Fruit fly (Drosophila melanogaster) whole organism, adult: ENCODE data around the gene CG11686.

Source experiments
- CG12768 ChIP-seq: fragments of 200-800 bp; sonication (Bioruptor generic); optimal IDR thresholded peaks from 2 replicates; lab custom pipeline; 2017; ENCODE audit warnings: missing biosample characterization, missing genetic modification characterization, mild to moderate bottlenecking, moderate library complexity, missing genetic modification reagents
- CG33017 ChIP-seq: fragments of 200-800 bp; sonication (Bioruptor generic); optimal IDR thresholded peaks from 2 replicates; lab custom pipeline; 2018; ENCODE audit warnings: missing biosample characterization, mild to moderate bottlenecking, missing genetic modification characterization, moderate library complexity
- CG7101 ChIP-seq: fragments of 200-800 bp; sonication (Bioruptor generic); optimal IDR thresholded peaks from 2 replicates; lab custom pipeline; 2018; ENCODE audit warnings: missing biosample characterization, mild to moderate bottlenecking, missing genetic modification characterization, moderate library complexity
- Clk ChIP-seq: fragments of 200-800 bp; sonication (Bioruptor generic); optimal IDR thresholded peaks from 2 replicates; lab custom pipeline; 2017; ENCODE audit warnings: missing biosample characterization, missing genetic modification characterization
- Mnt ChIP-seq: fragments of 200-800 bp; sonication (Bioruptor generic); optimal IDR thresholded peaks from 2 replicates; lab custom pipeline; 2016; ENCODE audit warnings: missing biosample characterization, mild to moderate bottlenecking, missing genetic modification characterization
- cnc ChIP-seq, 2 experiments: fragments of >200 bp; optimal IDR thresholded peaks; 2 replicates each; lab custom pipeline; 2017
- kay ChIP-seq: fragments of 200-800 bp; sonication (Bioruptor generic); peaks from one replicate; lab custom pipeline; 2016; ENCODE audit warnings: missing biosample characterization, missing genetic modification characterization, borderline replicate concordance

dm6 chr3R:13220478-13220877 lies 39.7 kb upstream of the CG11686 start, which contains the start of gene CG8476:
- TF ChIP-seq CG7101 (no peak), kay (GFP tag; lab: Kevin White, UChicago) (no peak), cnc (optimal IDR thresholded peaks at IDR 0.05; lab: Kevin White, UChicago) (no peak), Mnt (no peak), Clk (GFP tag; lab: Kevin White, UChicago) (no peak), CG12768 (GFP tag; lab: Kevin White, UChicago) (no peak), CG33017 (no peak)
